Worm (Caenorhabditis elegans): ENCODE results near the gene K05F1.10.
"Not testable (repeated sequence)": the region's sequence is repeated elsewhere in the genome, so short reads cannot be mapped to it uniquely, and the experiment has no call there.

Gene K05F1.10

ce11 chrII:5768274-5768820 is 36.9 kb downstream of the K05F1.10 start:
- TF ChIP-seq tbx-37 (GFP tag; conservative IDR thresholded peaks at IDR 0.05) (no peak), scrt-1 (GFP tag; IDR thresholded peaks at IDR 0.05) (no peak), ceh-36 (tag; optimal IDR thresholded peaks at IDR 0.05) (no peak), tra-4 (tag; optimal IDR thresholded peaks at IDR 0.05) (no peak), ceh-13 (GFP tag; optimal IDR thresholded peaks at IDR 0.05) (no peak), aly-1 (tag; optimal IDR thresholded peaks at IDR 0.05) (no peak), hmg-4 (GFP tag; optimal IDR thresholded peaks at IDR 0.05) (no peak), flt-1 (GFP tag; IDR thresholded peaks at IDR 0.05) (no peak), hnd-1 (tag; optimal IDR thresholded peaks at IDR 0.05) (no peak), hmbx-1 (tag; optimal IDR thresholded peaks at IDR 0.05) (no peak), pes-1 (GFP tag; IDR thresholded peaks at IDR 0.05) (no peak), ets-7 (tag; optimal IDR thresholded peaks at IDR 0.05) (no peak), sea-1 (GFP tag; conservative IDR thresholded peaks at IDR 0.05) (no peak), F13C5.2 (tag; optimal IDR thresholded peaks at IDR 0.05) (no peak), tbx-11 (GFP tag; IDR thresholded peaks at IDR 0.05) (no peak), B0310.2 (tag; optimal IDR thresholded peaks at IDR 0.05) (no peak), ama-1 (optimal IDR thresholded peaks at IDR 0.05) (no peak)

- TF ChIP-seq ceh-36 (tag; optimal IDR thresholded peaks at IDR 0.05) (no peak), scrt-1 (GFP tag; IDR thresholded peaks at IDR 0.05) (no peak), sea-1 (GFP tag; conservative IDR thresholded peaks at IDR 0.05) (no peak), tbx-11 (GFP tag; IDR thresholded peaks at IDR 0.05) (no peak), pes-1 (GFP tag; IDR thresholded peaks at IDR 0.05) (no peak), F13C5.2 (tag; optimal IDR thresholded peaks at IDR 0.05) (no peak), hmbx-1 (tag; optimal IDR thresholded peaks at IDR 0.05) (no peak), tra-4 (tag; optimal IDR thresholded peaks at IDR 0.05) (no peak), tbx-37 (GFP tag; conservative IDR thresholded peaks at IDR 0.05) (no peak), aly-1 (tag; optimal IDR thresholded peaks at IDR 0.05) (no peak), flt-1 (GFP tag; IDR thresholded peaks at IDR 0.05) (no peak), hmg-4 (GFP tag; optimal IDR thresholded peaks at IDR 0.05) (no peak), ets-7 (tag; optimal IDR thresholded peaks at IDR 0.05) (no peak), hnd-1 (tag; optimal IDR thresholded peaks at IDR 0.05) (no peak), ama-1 (optimal IDR thresholded peaks at IDR 0.05) (no peak), ceh-13 (GFP tag; optimal IDR thresholded peaks at IDR 0.05) (no peak), B0310.2 (tag; optimal IDR thresholded peaks at IDR 0.05) (no peak)
Observed at ce11 chrII:5765318-5765717, 40.0 kb downstream of the K05F1.10 start, which contains the start of gene ifb-1. Gene ifb-1, plus strand, starts transcription at chrII:5765618.

- TF ChIP-seq hmg-4 (GFP tag; optimal IDR thresholded peaks at IDR 0.05); ets-7 (tag; optimal IDR thresholded peaks at IDR 0.05); hnd-1 (tag; optimal IDR thresholded peaks at IDR 0.05): not testable (repeated sequence)
Observed at ce11 chrII:5757656-5758055, 47.6 kb downstream of the K05F1.10 start, which contains the start of the genes F10C1.3 and F10C1.23. Gene F10C1.3, minus strand, starts transcription at chrII:5757756. Gene F10C1.23, plus strand, starts transcription at chrII:5758040.

ce11 chrII:5754168-5754567 is 51.1 kb downstream of the K05F1.10 start, which contains the start of gene F10C1.8:
Gene F10C1.8, plus strand, starts transcription at chrII:5754468.
- TF ChIP-seq ceh-13 (GFP tag; optimal IDR thresholded peaks at IDR 0.05) (no peak), scrt-1 (GFP tag; IDR thresholded peaks at IDR 0.05) (no peak), tbx-11 (GFP tag; IDR thresholded peaks at IDR 0.05) (no peak), ets-7 (tag; optimal IDR thresholded peaks at IDR 0.05) (no peak), hmg-4 (GFP tag; optimal IDR thresholded peaks at IDR 0.05) (no peak), ceh-36 (tag; optimal IDR thresholded peaks at IDR 0.05) (no peak), flt-1 (GFP tag; IDR thresholded peaks at IDR 0.05) (no peak), F13C5.2 (tag; optimal IDR thresholded peaks at IDR 0.05) (no peak), B0310.2 (tag; optimal IDR thresholded peaks at IDR 0.05) (no peak), tra-4 (tag; optimal IDR thresholded peaks at IDR 0.05) (no peak), hmbx-1 (tag; optimal IDR thresholded peaks at IDR 0.05) (no peak), ama-1 (optimal IDR thresholded peaks at IDR 0.05) (no peak), tbx-37 (GFP tag; conservative IDR thresholded peaks at IDR 0.05) (no peak), hnd-1 (tag; optimal IDR thresholded peaks at IDR 0.05) (no peak), pes-1 (GFP tag; IDR thresholded peaks at IDR 0.05) (no peak)
